Worm (Caenorhabditis elegans): ENCODE data around the gene slc-17.8.

ce11 chrV:8499407-8499806, 46.0 kb downstream of the slc-17.8 start:
- TF ChIP-seq W03F9.2 (tag; optimal IDR thresholded peaks at IDR 0.05), result no peak
- TF ChIP-seq him-1 (tag; optimal IDR thresholded peaks at IDR 0.05), result no peak

All from whole organism, L4/young adult.